Worm (Caenorhabditis elegans) whole organism, L4 larva: ENCODE measurements around the gene B0286.1.

Experiments used
- F26F4.8 ChIP-seq: fragments of 200-800 bp; sonication (Bioruptor generic); conservative IDR thresholded peaks from 2 replicates; pipeline ENCODE4 v1.3.6; 2022; ENCODE audit warnings: missing genetic modification characterization, missing compliant biosample characterization
- ZK546.5 ChIP-seq, 2 experiments: sonication (generic microtip); optimal IDR thresholded peaks; 2 replicates each; lab custom pipeline; 2017; ENCODE audit warnings: missing biosample characterization in 2 of 2, missing genetic modification characterization in 2 of 2
- ama-1 ChIP-seq: fragments of 150-350 bp; optimal IDR thresholded peaks from 2 replicates; lab custom pipeline; 2014; ENCODE audit warnings: inconsistent platforms, mixed read lengths
- ceh-28 ChIP-seq: fragments of 150-350 bp; optimal IDR thresholded peaks from 2 replicates; lab custom pipeline; 2014; ENCODE audit warnings: missing biosample characterization, missing genetic modification reagents, missing genetic modification characterization
- ceh-82 ChIP-seq: sonication (generic microtip); optimal IDR thresholded peaks from 2 replicates; lab custom pipeline; 2017; ENCODE audit warnings: missing biosample characterization, missing genetic modification characterization
- egl-27 ChIP-seq: sonication (generic microtip); optimal IDR thresholded peaks from 3 replicates; lab custom pipeline; 2017; ENCODE audit warnings: missing biosample characterization, missing genetic modification reagents, missing genetic modification characterization
- nhr-10 ChIP-seq: fragments of 150-350 bp; optimal IDR thresholded peaks from 2 replicates; lab custom pipeline; 2014; ENCODE audit warnings: missing biosample characterization, missing genetic modification characterization
- nhr-11 ChIP-seq: fragments of 150-350 bp; optimal IDR thresholded peaks from 2 replicates; lab custom pipeline; 2014; ENCODE audit warnings: missing biosample characterization, missing genetic modification characterization
- nhr-6 ChIP-seq: fragments of 150-350 bp; optimal IDR thresholded peaks from 2 replicates; lab custom pipeline; 2014; ENCODE audit warnings: missing biosample characterization, missing genetic modification characterization
- nhr-77 ChIP-seq: fragments of 150-350 bp; optimal IDR thresholded peaks from 2 replicates; lab custom pipeline; 2014; ENCODE audit warnings: missing biosample characterization, missing genetic modification characterization
- pqm-1 ChIP-seq: sonication (generic microtip); optimal IDR thresholded peaks from 2 replicates; lab custom pipeline; 2017; ENCODE audit warnings: missing biosample characterization, missing genetic modification characterization
- ztf-11 ChIP-seq: fragments of 150-350 bp; optimal IDR thresholded peaks from 2 replicates; lab custom pipeline; 2014; ENCODE audit warnings: missing biosample characterization, missing genetic modification characterization

DNA sequence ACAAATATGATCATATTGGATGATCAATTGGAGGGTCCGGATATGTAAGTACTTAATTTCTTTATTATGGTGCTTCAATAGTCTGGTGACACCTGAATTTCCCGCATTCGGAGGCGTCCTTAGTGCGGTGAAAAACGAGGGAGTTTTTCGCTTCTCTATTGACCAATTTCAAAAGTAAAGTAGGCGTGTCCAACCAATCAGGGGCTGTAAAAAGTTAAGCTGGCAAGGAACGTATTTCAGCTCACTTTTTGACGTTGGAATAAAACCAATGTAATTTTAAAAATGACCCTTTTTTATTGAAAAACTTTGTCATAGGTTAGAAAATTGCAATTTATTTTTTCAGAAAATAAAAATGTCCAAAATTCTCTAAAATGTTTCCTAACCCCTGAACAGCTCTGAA lies 31.4 kb downstream of the B0286.1 start:
- no peak for TF ChIP-seq ztf-11
- TF ChIP-seq nhr-6 = no peak
- no peak for TF ChIP-seq ama-1 (lab: Kevin White, UChicago)
- no peak for TF ChIP-seq ceh-82 (tag; lab: Kevin White, UChicago)
- no peak for TF ChIP-seq ceh-28 (tag; lab: Kevin White, UChicago)
- TF ChIP-seq pqm-1 = no peak
- no peak for TF ChIP-seq nhr-11
- no peak for TF ChIP-seq ZK546.5 (tag; optimal IDR thresholded peaks at IDR 0.05; lab: Kevin White, UChicago)
- no peak for TF ChIP-seq egl-27
- TF ChIP-seq nhr-10 (tag; lab: Kevin White, UChicago) = no peak
- TF ChIP-seq nhr-77 (tag; lab: Kevin White, UChicago) = no peak
- no peak for TF ChIP-seq F26F4.8
